Worm (Caenorhabditis elegans) whole organism, late embryonic: ENCODE measurements around the gene gmeb-2.

ENCODE experiments used
- ceh-14 ChIP-seq: sonication (generic microtip); optimal IDR thresholded peaks from 2 replicates; lab custom pipeline; 2016; ENCODE audit warnings: missing genotype, missing genetic modification characterization, missing compliant biosample characterization
- ceh-2 ChIP-seq: sonication (generic microtip); optimal IDR thresholded peaks from 2 replicates; lab custom pipeline; 2016; ENCODE audit warnings: missing genotype, missing genetic modification characterization, missing compliant biosample characterization
- elt-2 ChIP-seq: sonication (generic microtip); optimal IDR thresholded peaks from 2 replicates; lab custom pipeline; 2016; ENCODE audit warnings: missing genetic modification reagents, missing genetic modification characterization, missing compliant biosample characterization
- lin-11 ChIP-seq: fragments of 200-800 bp; sonication (Bioruptor generic); optimal IDR thresholded peaks from 2 replicates; lab custom pipeline; 2018; ENCODE audit warnings: mild to moderate bottlenecking, missing genetic modification characterization, missing compliant biosample characterization
- tbx-2 ChIP-seq: sonication (generic microtip); optimal IDR thresholded peaks from 2 replicates; lab custom pipeline; 2016; ENCODE audit warnings: missing genetic modification characterization, missing compliant biosample characterization
- unc-42 ChIP-seq: sonication (generic microtip); optimal IDR thresholded peaks from 2 replicates; lab custom pipeline; 2016; ENCODE audit warnings: missing genotype, missing genetic modification characterization, missing compliant biosample characterization
- unc-55 ChIP-seq: sonication (generic microtip); optimal IDR thresholded peaks from 2 replicates; lab custom pipeline; 2017; ENCODE audit warnings: missing biosample characterization, missing genetic modification reagents, missing genetic modification characterization

ce11 chrX:15887495-15887894 is 8.6 kb downstream of the gmeb-2 start, which contains the start of gene F53H4.3:
- no peak for TF ChIP-seq elt-2 (tag; lab: Kevin White, UChicago)
- TF ChIP-seq ceh-2 (tag; lab: Kevin White, UChicago) = no peak
- no peak for TF ChIP-seq ceh-14 (tag; lab: Kevin White, UChicago)
- no peak for TF ChIP-seq unc-42 (tag; lab: Kevin White, UChicago)
- TF ChIP-seq unc-55 (GFP tag; lab: Kevin White, UChicago) = no peak
- TF ChIP-seq lin-11 (tag; lab: Kevin White, UChicago) = no peak
- no peak for TF ChIP-seq tbx-2 (tag; lab: Kevin White, UChicago)
